Worm (Caenorhabditis elegans) whole organism, mixed stage, embryonic: Measurements from ENCODE around the gene T01B7.9.

ENCODE experiments used
- M03D4.4 ChIP-seq: sonication (generic microtip); optimal IDR thresholded peaks from 2 replicates; lab custom pipeline; 2017; ENCODE audit warnings: mild to moderate bottlenecking, missing genetic modification characterization, missing compliant biosample characterization
- bed-3 ChIP-seq: fragments of 200-800 bp; sonication (Bioruptor generic); optimal IDR thresholded peaks from 3 replicates; lab custom pipeline; 2018; ENCODE audit warnings: mild to moderate bottlenecking, missing genetic modification characterization, moderate library complexity, missing compliant biosample characterization
- blmp-1 ChIP-seq: fragments of 150-350 bp; optimal IDR thresholded peaks from 2 replicates; lab custom pipeline; 2014; ENCODE audit warnings: missing biosample characterization, missing genetic modification characterization
- ceh-39 ChIP-seq: fragments of 150-350 bp; optimal IDR thresholded peaks from 2 replicates; lab custom pipeline; 2014; ENCODE audit warnings: missing biosample characterization, missing genetic modification characterization
- ceh-43 ChIP-seq: fragments of 200-800 bp; sonication (Bioruptor generic); optimal IDR thresholded peaks from 2 replicates; lab custom pipeline; 2018; ENCODE audit warnings: mild to moderate bottlenecking, missing genetic modification characterization, moderate library complexity, missing compliant biosample characterization
- ceh-83 ChIP-seq: fragments of 200-800 bp; sonication (Bioruptor generic); optimal IDR thresholded peaks from 2 replicates; lab custom pipeline; 2018; ENCODE audit warnings: mild to moderate bottlenecking, missing genetic modification characterization, missing compliant biosample characterization
- ces-1 ChIP-seq: fragments of 150-350 bp; optimal IDR thresholded peaks from 2 replicates; lab custom pipeline; 2014; ENCODE audit warnings: missing biosample characterization, missing genetic modification reagents, missing genetic modification characterization
- cnd-1 ChIP-seq: fragments of 200-800 bp; sonication (Bioruptor generic); optimal IDR thresholded peaks from 2 replicates; lab custom pipeline; 2018; ENCODE audit warnings: mild to moderate bottlenecking, missing genetic modification characterization, missing compliant biosample characterization
- elt-1 ChIP-seq: sonication (generic microtip); optimal IDR thresholded peaks from 2 replicates; lab custom pipeline; 2017; ENCODE audit warnings: missing genetic modification characterization, mild to moderate bottlenecking, missing compliant biosample characterization, antibody characterized with exemption, moderate library complexity, borderline replicate concordance; ENCODE audit not compliant: insufficient read depth
- flh-1 ChIP-seq: fragments of 200-800 bp; sonication (Bioruptor generic); optimal IDR thresholded peaks from 2 replicates; lab custom pipeline; 2018; ENCODE audit warnings: mild to moderate bottlenecking, missing genetic modification characterization, moderate library complexity, missing compliant biosample characterization
- ham-2 ChIP-seq: fragments of 200-800 bp; sonication (Bioruptor generic); optimal IDR thresholded peaks from 2 replicates; lab custom pipeline; 2018; ENCODE audit warnings: mild to moderate bottlenecking, missing genetic modification characterization, missing compliant biosample characterization
- hlh-1 ChIP-seq: fragments of 150-350 bp; optimal IDR thresholded peaks from 2 replicates; lab custom pipeline; 2014; ENCODE audit warnings: missing biosample characterization, missing genetic modification reagents, missing genetic modification characterization
- lin-13 ChIP-seq: fragments of 150-350 bp; optimal IDR thresholded peaks from 2 replicates; lab custom pipeline; 2014; ENCODE audit warnings: missing biosample characterization, missing genetic modification characterization
- mep-1 ChIP-seq: fragments of 150-350 bp; optimal IDR thresholded peaks from 2 replicates; lab custom pipeline; 2017; ENCODE audit warnings: missing biosample characterization, missing genetic modification reagents, missing genetic modification characterization, inconsistent platforms
- mls-2 ChIP-seq: sonication (generic microtip); optimal IDR thresholded peaks from 2 replicates; lab custom pipeline; 2016; ENCODE audit warnings: mild to moderate bottlenecking, missing genetic modification characterization, moderate library complexity, missing compliant biosample characterization
- nhr-12 ChIP-seq: fragments of 150-350 bp; optimal IDR thresholded peaks from 2 replicates; lab custom pipeline; 2014; ENCODE audit warnings: missing biosample characterization, missing genetic modification characterization
- nhr-2 ChIP-seq: fragments of 150-350 bp; optimal IDR thresholded peaks from 2 replicates; lab custom pipeline; 2014; ENCODE audit warnings: missing biosample characterization, missing genetic modification characterization
- nhr-237 ChIP-seq: fragments of 150-350 bp; optimal IDR thresholded peaks from 2 replicates; lab custom pipeline; 2014; ENCODE audit warnings: missing biosample characterization, missing genetic modification characterization
- nhr-28 ChIP-seq: fragments of 150-350 bp; optimal IDR thresholded peaks from 2 replicates; lab custom pipeline; 2014; ENCODE audit warnings: missing biosample characterization, missing genetic modification characterization
- nhr-76 ChIP-seq: sonication (generic microtip); optimal IDR thresholded peaks from 2 replicates; lab custom pipeline; 2017; ENCODE audit warnings: missing biosample characterization, missing genetic modification characterization
- pha-4 ChIP-seq: fragments of 150-350 bp; optimal IDR thresholded peaks from 2 replicates; lab custom pipeline; 2018; ENCODE audit warnings: missing biosample characterization, missing genetic modification reagents, missing genetic modification characterization
- snpc-4 ChIP-seq: fragments of 150-350 bp; optimal IDR thresholded peaks from 2 replicates; lab custom pipeline; 2014; ENCODE audit warnings: missing biosample characterization, missing genetic modification characterization
- sptf-1 ChIP-seq: sonication (generic microtip); optimal IDR thresholded peaks from 2 replicates; lab custom pipeline; 2017; ENCODE audit warnings: mild to moderate bottlenecking, missing genetic modification characterization, moderate library complexity, missing compliant biosample characterization
- tbx-8 ChIP-seq: fragments of 200-800 bp; sonication (Bioruptor generic); optimal IDR thresholded peaks from 2 replicates; lab custom pipeline; 2018; ENCODE audit warnings: mild to moderate bottlenecking, missing genetic modification characterization, moderate library complexity, missing compliant biosample characterization
- unc-120 ChIP-seq: sonication (generic microtip); optimal IDR thresholded peaks from 2 replicates; lab custom pipeline; 2017; ENCODE audit warnings: missing genetic modification characterization, missing compliant biosample characterization; ENCODE audit not compliant: poor library complexity, severe bottlenecking
- unc-39 ChIP-seq: fragments of 150-350 bp; optimal IDR thresholded peaks from 2 replicates; lab custom pipeline; 2014; ENCODE audit warnings: missing biosample characterization, missing genetic modification characterization
- unc-62 ChIP-seq: fragments of 150-350 bp; optimal IDR thresholded peaks from 2 replicates; lab custom pipeline; 2014; ENCODE audit warnings: missing biosample characterization, missing genetic modification reagents, missing genetic modification characterization
- zip-8 ChIP-seq: fragments of 150-350 bp; optimal IDR thresholded peaks from 2 replicates; lab custom pipeline; 2014; ENCODE audit warnings: missing biosample characterization, missing genetic modification characterization

T01B7.9 gene

DNA sequence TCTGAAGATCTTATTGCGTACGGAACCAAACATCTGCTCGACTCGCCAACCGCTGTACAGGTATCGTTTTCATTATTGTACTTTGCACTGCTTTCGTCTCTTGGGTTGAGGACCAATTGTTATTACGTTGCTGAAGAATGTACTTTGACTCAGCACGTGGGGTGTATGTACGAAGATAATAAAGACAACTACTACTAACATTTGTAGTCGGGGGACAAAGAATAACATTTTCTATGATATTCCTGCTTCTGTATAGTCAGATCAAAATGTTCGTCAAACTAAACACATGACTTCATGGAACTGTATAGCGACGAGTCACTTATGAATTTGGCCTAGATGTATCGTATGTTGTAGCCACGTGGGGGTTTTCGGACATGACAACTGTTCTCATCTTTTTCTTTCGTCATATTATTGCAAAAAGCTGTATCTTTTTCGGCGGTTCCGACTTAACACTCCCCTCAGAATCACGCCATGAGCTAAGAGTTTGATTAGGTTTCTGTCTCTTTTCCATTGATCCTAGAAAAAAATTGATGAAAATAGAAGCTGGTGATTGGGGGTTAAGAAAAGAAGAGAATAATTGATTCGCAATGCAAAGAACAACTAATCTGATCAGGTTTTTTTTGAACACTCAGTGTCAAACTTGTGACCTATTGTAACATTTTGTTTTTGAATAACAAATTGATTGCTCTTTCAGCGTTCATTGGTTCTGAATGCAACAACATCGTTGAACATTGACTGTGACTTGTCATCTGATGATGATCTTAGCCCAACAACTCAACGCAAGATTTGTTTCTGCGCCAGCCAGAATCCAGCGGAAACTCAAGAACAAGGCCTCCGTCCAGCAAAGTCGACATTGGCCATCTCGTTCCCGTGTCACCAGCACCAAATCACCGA lies 18.2 kb upstream of the T01B7.9 start:
- TF ChIP-seq snpc-4 (tag; lab: Kevin White, UChicago) (no peak), lin-13 (no peak), zip-8 (tag; lab: Kevin White, UChicago) (no peak), ham-2 (no peak), unc-120 (tag; lab: Kevin White, UChicago) (no peak), sptf-1 (tag; lab: Kevin White, UChicago) (no peak), ceh-43 (GFP tag; lab: Kevin White, UChicago) (no peak), mls-2 (tag; lab: Kevin White, UChicago) (no peak), unc-62 (GFP tag; lab: Kevin White, UChicago) (no peak), ceh-39 (tag; lab: Kevin White, UChicago) (no peak), nhr-12 (tag; lab: Kevin White, UChicago) (no peak), nhr-28 (tag; lab: Kevin White, UChicago) (no peak), ces-1 (no peak)

DNA sequence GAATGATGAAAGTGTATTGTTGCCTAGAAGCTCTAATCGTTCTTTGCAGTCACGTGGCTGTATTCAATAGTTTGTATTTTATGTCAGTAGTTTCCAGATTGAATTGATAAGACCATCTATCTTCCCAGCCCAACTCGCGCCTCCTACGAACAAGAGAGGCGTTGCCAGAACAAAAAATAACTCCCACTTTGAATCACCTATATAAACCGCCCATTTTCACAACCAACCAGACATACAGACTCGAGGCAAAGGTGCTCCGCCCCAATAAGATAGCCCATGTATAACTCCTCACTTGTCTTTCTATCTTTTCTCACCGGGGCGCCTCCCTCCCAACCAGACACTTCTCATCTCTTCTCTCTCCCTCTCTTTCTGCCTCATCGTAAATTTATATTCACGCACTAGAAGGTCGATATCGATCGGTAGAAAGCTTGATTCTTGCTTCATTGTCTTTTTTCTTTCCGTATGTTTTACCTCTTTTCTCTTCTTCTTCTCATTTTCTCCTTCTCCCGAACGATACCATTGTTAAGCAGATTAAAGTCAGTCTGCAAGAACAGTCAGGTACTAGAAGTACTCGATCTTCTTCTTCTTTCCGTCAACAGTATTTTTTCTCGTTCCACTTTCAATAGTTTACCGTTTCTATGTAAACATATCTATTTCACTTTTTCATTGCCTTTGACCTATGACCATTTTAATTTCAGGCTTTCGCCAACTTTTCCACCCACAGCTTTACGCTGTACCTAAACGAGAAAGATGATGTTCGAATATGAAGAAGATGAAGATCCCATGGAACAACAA lies 17.0 kb upstream of the T01B7.9 start, which contains the start of gene mak-1:
TSS of gene mak-1 (plus strand) at position 693 of the 795 bp plus-strand sequence.
- TF ChIP-seq sptf-1 (tag; lab: Kevin White, UChicago) (no peak), mep-1 (tag; lab: Kevin White, UChicago) (no peak), nhr-2 (tag; lab: Kevin White, UChicago) (no peak), unc-120 (tag; lab: Kevin White, UChicago) (peak; percentile 29)

DNA sequence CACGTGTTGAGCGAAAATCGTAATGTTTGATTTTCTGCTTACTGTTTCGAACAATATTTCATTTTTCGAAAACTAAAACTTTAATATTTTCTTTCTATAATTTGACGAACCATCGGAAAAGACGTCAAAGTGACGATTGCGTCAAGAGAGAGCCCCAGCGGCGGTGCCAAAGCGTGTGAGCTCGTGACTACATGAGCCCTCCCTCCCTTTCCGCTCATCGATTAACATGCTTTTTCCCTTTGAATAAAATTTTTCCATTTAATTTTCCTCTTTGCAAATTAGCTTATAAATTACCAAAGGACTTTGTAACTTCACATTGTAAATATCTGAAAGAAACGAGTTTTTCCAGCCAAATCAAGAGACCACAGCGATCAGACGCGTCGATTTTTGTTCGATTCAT lies 16.4 kb upstream of the T01B7.9 start:
- TF ChIP-seq bed-3 = no peak
- no peak for TF ChIP-seq lin-13
- TF ChIP-seq sptf-1 (tag; lab: Kevin White, UChicago) = no peak
- no peak for TF ChIP-seq nhr-28 (tag; lab: Kevin White, UChicago)
- TF ChIP-seq, all 35 proteins: peak for 0

DNA sequence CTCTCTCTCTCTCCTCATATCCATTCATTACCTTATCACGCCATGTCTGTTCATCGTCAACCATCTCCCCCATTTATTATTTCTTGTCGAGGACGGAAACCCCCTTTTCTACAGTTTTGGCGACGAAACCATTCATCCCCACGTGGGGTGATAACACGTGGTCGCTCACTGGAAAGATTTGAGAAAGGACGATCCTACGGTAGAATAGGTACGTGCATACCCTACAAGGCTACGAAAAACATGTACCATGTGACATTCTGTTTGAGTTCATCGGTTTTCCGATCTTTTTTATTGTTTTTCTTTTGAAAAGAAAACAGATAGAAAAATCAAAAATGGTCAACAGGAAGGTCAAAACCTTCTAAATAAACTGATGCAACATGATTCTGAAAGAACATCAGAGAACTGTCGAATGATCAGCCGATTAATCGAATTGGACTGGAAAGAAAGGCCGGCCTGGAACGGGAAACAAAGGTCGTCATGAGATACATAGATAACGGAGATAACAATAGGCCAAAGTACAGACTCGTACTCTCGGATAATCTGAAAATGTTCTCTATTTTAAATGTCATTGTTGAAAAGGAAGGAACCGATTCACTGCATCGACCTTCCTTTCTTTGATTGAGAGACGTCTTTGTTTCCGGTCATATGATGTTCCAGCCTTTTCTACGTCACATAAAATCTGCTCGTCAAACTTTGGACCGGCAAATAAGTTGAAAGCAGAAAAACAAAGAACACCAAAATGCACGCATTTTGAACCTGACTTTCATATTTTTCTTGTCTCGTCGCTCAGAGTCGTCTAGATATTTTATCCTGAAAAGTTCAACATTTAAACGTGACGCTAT lies 15.6 kb upstream of the T01B7.9 start:
- TF ChIP-seq M03D4.4 (tag; lab: Kevin White, UChicago) (no peak), ceh-83 (GFP tag; lab: Kevin White, UChicago) (no peak), zip-8 (tag; lab: Kevin White, UChicago) (no peak), bed-3 (no peak), elt-1 (no peak), unc-62 (GFP tag; lab: Kevin White, UChicago) (no peak), unc-39 (tag; lab: Kevin White, UChicago) (no peak), tbx-8 (no peak), nhr-237 (tag; lab: Kevin White, UChicago) (no peak), nhr-76 (tag; lab: Kevin White, UChicago) (no peak), cnd-1 (tag; lab: Kevin White, UChicago) (no peak), blmp-1 (no peak), flh-1 (GFP tag; lab: Kevin White, UChicago) (no peak), pha-4 (no peak), mep-1 (tag; lab: Kevin White, UChicago) (no peak), mls-2 (tag; lab: Kevin White, UChicago) (no peak)

DNA sequence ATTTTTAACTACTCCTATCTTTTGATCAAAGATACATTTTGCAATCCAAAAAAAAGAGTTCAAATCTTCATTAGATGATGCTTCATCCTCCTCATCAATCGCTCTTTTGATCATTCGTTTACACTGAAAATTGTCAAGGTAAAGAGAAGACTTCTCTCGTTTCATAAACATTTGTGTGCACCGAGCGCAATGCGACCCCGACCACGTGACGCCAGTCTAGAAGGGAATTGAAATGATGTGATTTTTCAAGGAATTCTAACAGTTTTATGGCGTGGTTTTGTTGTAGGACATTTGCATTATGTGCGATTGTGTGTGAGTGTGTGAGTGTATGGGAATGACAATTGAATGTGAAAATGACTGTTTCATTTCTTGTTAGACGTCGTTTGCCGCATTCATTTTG lies 14.7 kb upstream of the T01B7.9 start:
- TF ChIP-seq M03D4.4 (tag; lab: Kevin White, UChicago) (no peak), hlh-1 (tag; lab: Kevin White, UChicago) (peak; percentile 19)
- TF ChIP-seq, all 35 proteins: peak for 1
